Worm (Caenorhabditis elegans) whole organism, late embryonic: ENCODE data around the gene ksr-1.

Experiments used
- C08G9.2 ChIP-seq: sonication (generic microtip); optimal IDR thresholded peaks from 2 replicates; lab custom pipeline; 2016; ENCODE audit warnings: mild to moderate bottlenecking, missing genetic modification characterization, moderate library complexity, missing compliant biosample characterization
- C38D4.7 ChIP-seq: fragments of 200-800 bp; sonication (Bioruptor generic); optimal IDR thresholded peaks from 2 replicates; lab custom pipeline; 2018; ENCODE audit warnings: mild to moderate bottlenecking, missing genetic modification characterization, moderate library complexity, missing compliant biosample characterization
- K02D7.2 ChIP-seq: sonication (generic microtip); optimal IDR thresholded peaks from 2 replicates; lab custom pipeline; 2017; ENCODE audit warnings: mild to moderate bottlenecking, missing genetic modification characterization, missing compliant biosample characterization
- K09A11.1 ChIP-seq: sonication (generic microtip); optimal IDR thresholded peaks from 2 replicates; lab custom pipeline; 2017; ENCODE audit warnings: antibody characterized with exemption, mild to moderate bottlenecking, missing genetic modification characterization, missing compliant biosample characterization; ENCODE audit not compliant: insufficient read depth
- T23F11.4 ChIP-seq: fragments of 200-800 bp; sonication (Bioruptor generic); optimal IDR thresholded peaks from 2 replicates; lab custom pipeline; 2018; ENCODE audit warnings: mild to moderate bottlenecking, missing genetic modification characterization, missing compliant biosample characterization
- Y22D7AL.16 ChIP-seq: sonication (generic microtip); optimal IDR thresholded peaks from 2 replicates; lab custom pipeline; 2016; ENCODE audit warnings: missing genetic modification characterization, missing compliant biosample characterization
- ahr-1 ChIP-seq: sonication (generic microtip); optimal IDR thresholded peaks from 2 replicates; lab custom pipeline; 2016; ENCODE audit warnings: missing genetic modification characterization, missing compliant biosample characterization
- ama-1 ChIP-seq: fragments of 150-350 bp; optimal IDR thresholded peaks from 2 replicates; lab custom pipeline; 2014
- ceh-18 ChIP-seq: sonication (generic microtip); optimal IDR thresholded peaks from 2 replicates; lab custom pipeline; 2016; ENCODE audit warnings: missing genetic modification characterization, missing compliant biosample characterization
- ceh-19 ChIP-seq: fragments of 200-800 bp; sonication (Bioruptor generic); optimal IDR thresholded peaks from 2 replicates; lab custom pipeline; 2018; ENCODE audit warnings: mild to moderate bottlenecking, missing genetic modification characterization, missing compliant biosample characterization
- ceh-2 ChIP-seq: sonication (generic microtip); optimal IDR thresholded peaks from 2 replicates; lab custom pipeline; 2016; ENCODE audit warnings: missing genotype, missing genetic modification characterization, missing compliant biosample characterization
- ceh-22 ChIP-seq: sonication (generic microtip); optimal IDR thresholded peaks from 2 replicates; lab custom pipeline; 2017; ENCODE audit warnings: missing biosample characterization, missing genetic modification characterization
- ceh-24 ChIP-seq: sonication (generic microtip); optimal IDR thresholded peaks from 2 replicates; lab custom pipeline; 2016; ENCODE audit warnings: mild to moderate bottlenecking, missing genetic modification characterization, missing compliant biosample characterization
- ceh-30 ChIP-seq: fragments of 150-350 bp; optimal IDR thresholded peaks from 2 replicates; lab custom pipeline; 2014; ENCODE audit warnings: missing biosample characterization, missing genetic modification characterization
- ceh-31 ChIP-seq: sonication (generic microtip); optimal IDR thresholded peaks from 2 replicates; lab custom pipeline; 2016; ENCODE audit warnings: missing genetic modification characterization, missing compliant biosample characterization
- ceh-34 ChIP-seq: sonication (generic microtip); optimal IDR thresholded peaks from 2 replicates; lab custom pipeline; 2016; ENCODE audit warnings: mild to moderate bottlenecking, missing genetic modification characterization, missing compliant biosample characterization
- ceh-9 ChIP-seq: sonication (generic microtip); optimal IDR thresholded peaks from 2 replicates; lab custom pipeline; 2016; ENCODE audit warnings: mild to moderate bottlenecking, missing genetic modification characterization, inconsistent platforms, missing compliant biosample characterization
- dmd-4 ChIP-seq: sonication (generic microtip); optimal IDR thresholded peaks from 2 replicates; lab custom pipeline; 2016; ENCODE audit warnings: borderline replicate concordance, missing genetic modification characterization, missing compliant biosample characterization
- elt-4 ChIP-seq: sonication (generic microtip); optimal IDR thresholded peaks from 2 replicates; lab custom pipeline; 2016; ENCODE audit warnings: missing genetic modification characterization, missing compliant biosample characterization
- eyg-1 ChIP-seq: sonication (generic microtip); optimal IDR thresholded peaks from 2 replicates; lab custom pipeline; 2016; ENCODE audit warnings: missing genotype, missing genetic modification characterization, missing compliant biosample characterization
- fkh-10 ChIP-seq: fragments of 150-350 bp; optimal IDR thresholded peaks from 2 replicates; lab custom pipeline; 2014; ENCODE audit warnings: missing biosample characterization, missing genetic modification reagents, missing genetic modification characterization
- hlh-15 ChIP-seq: sonication (generic microtip); optimal IDR thresholded peaks from 2 replicates; lab custom pipeline; 2016; ENCODE audit warnings: missing genetic modification characterization, missing compliant biosample characterization
- hlh-30 ChIP-seq: sonication (generic microtip); optimal IDR thresholded peaks from 2 replicates; lab custom pipeline; 2017; ENCODE audit warnings: antibody characterized with exemption, missing genetic modification characterization, missing compliant biosample characterization; ENCODE audit not compliant: insufficient read depth
- mec-3 ChIP-seq: sonication (generic microtip); optimal IDR thresholded peaks from 2 replicates; lab custom pipeline; 2016; ENCODE audit warnings: borderline replicate concordance, missing genetic modification characterization, missing compliant biosample characterization
- nhr-11 ChIP-seq: fragments of 150-350 bp; optimal IDR thresholded peaks from 2 replicates; lab custom pipeline; 2014; ENCODE audit warnings: missing biosample characterization, missing genetic modification characterization
- npax-4 ChIP-seq: sonication (generic microtip); optimal IDR thresholded peaks from 2 replicates; lab custom pipeline; 2016; ENCODE audit warnings: missing genetic modification characterization, missing compliant biosample characterization
- odd-2 ChIP-seq: sonication (generic microtip); optimal IDR thresholded peaks from 2 replicates; lab custom pipeline; 2017; ENCODE audit warnings: antibody characterized with exemption, mild to moderate bottlenecking, missing genetic modification characterization, missing compliant biosample characterization
- pat-9 ChIP-seq: fragments of 200-800 bp; sonication (Bioruptor generic); optimal IDR thresholded peaks from 2 replicates; lab custom pipeline; 2018; ENCODE audit warnings: mild to moderate bottlenecking, missing genetic modification characterization, moderate library complexity, missing compliant biosample characterization
- pha-2 ChIP-seq: sonication (generic microtip); optimal IDR thresholded peaks from 2 replicates; lab custom pipeline; 2017; ENCODE audit warnings: mild to moderate bottlenecking, missing genetic modification characterization, missing compliant biosample characterization
- pqm-1 ChIP-seq: sonication (generic microtip); optimal IDR thresholded peaks from 2 replicates; lab custom pipeline; 2016; ENCODE audit warnings: missing genetic modification characterization, missing compliant biosample characterization
- pros-1 ChIP-seq: fragments of 150-350 bp; optimal IDR thresholded peaks from 2 replicates; lab custom pipeline; 2014; ENCODE audit warnings: missing biosample characterization, missing genetic modification reagents, missing genetic modification characterization
- ref-2 ChIP-seq: sonication (generic microtip); optimal IDR thresholded peaks from 2 replicates; lab custom pipeline; 2016; ENCODE audit warnings: missing genetic modification characterization, missing compliant biosample characterization
- tbx-2 ChIP-seq: sonication (generic microtip); optimal IDR thresholded peaks from 2 replicates; lab custom pipeline; 2016; ENCODE audit warnings: missing genetic modification characterization, missing compliant biosample characterization
- ttx-3 ChIP-seq: sonication (generic microtip); optimal IDR thresholded peaks from 2 replicates; lab custom pipeline; 2016; ENCODE audit warnings: missing genetic modification reagents, missing genetic modification characterization, missing compliant biosample characterization
- unc-42 ChIP-seq: sonication (generic microtip); optimal IDR thresholded peaks from 2 replicates; lab custom pipeline; 2016; ENCODE audit warnings: missing genotype, missing genetic modification characterization, missing compliant biosample characterization
- unc-86 ChIP-seq: sonication (generic microtip); optimal IDR thresholded peaks from 2 replicates; lab custom pipeline; 2016; ENCODE audit warnings: missing genetic modification characterization, missing compliant biosample characterization
- zip-5 ChIP-seq: sonication (generic microtip); optimal IDR thresholded peaks from 2 replicates; lab custom pipeline; 2016; ENCODE audit warnings: missing genetic modification characterization, missing compliant biosample characterization

ksr-1 gene

DNA sequence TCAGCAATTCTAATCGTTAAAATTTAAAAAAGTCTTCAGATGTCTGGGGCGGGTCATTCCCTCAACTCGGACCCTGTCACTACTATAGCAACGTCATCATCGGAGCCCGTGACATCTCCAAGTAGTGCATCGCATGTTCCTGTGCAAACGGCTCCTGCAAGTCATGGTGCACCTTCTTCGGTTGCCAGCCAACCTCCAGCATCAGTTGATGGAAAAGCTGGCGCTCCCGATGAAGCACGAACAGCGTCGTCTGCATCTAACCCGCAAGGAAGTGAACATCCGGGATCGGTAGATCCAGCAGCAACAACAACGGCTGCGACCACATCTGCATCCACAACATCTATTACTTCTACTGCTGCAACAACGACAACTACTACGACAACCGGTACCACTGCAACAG lies 19.6 kb downstream of the ksr-1 start, which contains the start of gene R09F10.3:
TSS of gene R09F10.3 (plus strand) at position 40 of the 400 bp plus-strand sequence.
- TF ChIP-seq ahr-1 (tag; lab: Kevin White, UChicago), result no peak
- no peak for TF ChIP-seq ceh-22 (tag; lab: Kevin White, UChicago)
- no peak for TF ChIP-seq zip-5
- no peak for TF ChIP-seq fkh-10 (GFP tag; lab: Kevin White, UChicago)
- no peak for TF ChIP-seq C38D4.7 (GFP tag; lab: Kevin White, UChicago)
- TF ChIP-seq unc-86 (tag; lab: Kevin White, UChicago), result no peak
- TF ChIP-seq eyg-1 (tag; lab: Kevin White, UChicago), result no peak
- no peak for TF ChIP-seq hlh-15 (tag; lab: Kevin White, UChicago)

DNA sequence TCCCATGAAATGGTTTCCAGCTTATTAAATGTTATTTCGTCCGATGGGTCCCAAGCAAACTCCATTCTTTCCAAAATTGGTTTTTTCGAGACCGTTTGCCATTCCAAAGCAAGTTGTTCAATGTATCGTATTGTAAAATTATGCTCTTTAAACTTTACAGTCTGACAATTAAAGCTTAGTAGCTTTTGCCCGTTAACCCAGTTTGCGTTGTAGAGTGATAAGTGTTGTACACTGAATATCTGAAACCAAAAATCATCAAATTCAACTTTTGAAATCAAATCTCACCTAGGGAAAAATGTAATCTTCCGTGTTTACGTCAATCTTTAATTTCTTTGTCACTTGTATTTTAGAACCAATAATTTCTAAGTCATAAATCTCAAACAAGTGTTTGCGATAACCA lies 22.4 kb downstream of the ksr-1 start:
- no peak for TF ChIP-seq C38D4.7 (GFP tag; lab: Kevin White, UChicago)
- no peak for TF ChIP-seq ceh-34 (tag; lab: Kevin White, UChicago)
- no peak for TF ChIP-seq ceh-9 (tag; lab: Kevin White, UChicago)
- TF ChIP-seq ceh-22 (tag; lab: Kevin White, UChicago), result no peak
- no peak for TF ChIP-seq eyg-1 (tag; lab: Kevin White, UChicago)
- TF ChIP-seq unc-86 (tag; lab: Kevin White, UChicago), result no peak
- TF ChIP-seq mec-3 (tag; lab: Kevin White, UChicago), result no peak
- TF ChIP-seq ceh-19 (GFP tag; lab: Kevin White, UChicago), result no peak
- TF ChIP-seq ceh-31 (tag; lab: Kevin White, UChicago), result no peak
- no peak for TF ChIP-seq C08G9.2
- TF ChIP-seq K09A11.1 (tag; lab: Kevin White, UChicago), result no peak
- TF ChIP-seq pat-9 (tag; lab: Kevin White, UChicago), result no peak
- TF ChIP-seq ceh-18 (tag; lab: Kevin White, UChicago), result no peak
- TF ChIP-seq T23F11.4 (GFP tag; lab: Kevin White, UChicago), result no peak
- TF ChIP-seq ceh-24 (tag; lab: Kevin White, UChicago), result no peak

DNA sequence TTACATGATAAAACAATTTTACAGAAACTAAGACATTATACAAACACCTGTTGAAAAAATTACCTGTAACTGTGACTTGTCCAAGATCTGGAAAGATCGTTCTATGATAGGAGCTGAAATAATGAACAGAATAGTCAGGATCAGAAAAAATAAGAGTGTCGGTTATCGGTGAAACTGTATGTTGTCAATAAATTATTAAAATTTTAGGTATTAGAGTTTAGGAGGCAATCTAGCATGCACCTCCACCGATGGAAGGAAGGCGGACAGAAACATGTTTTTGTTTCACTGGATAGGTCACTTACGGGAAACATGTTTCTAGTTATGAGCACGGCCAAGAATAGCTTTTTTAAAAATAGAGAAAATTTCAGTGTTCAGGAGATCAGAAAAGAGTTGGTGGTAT lies 24.6 kb downstream of the ksr-1 start, which contains the start of gene ced-13:
TSS of gene ced-13 (minus strand) at position 101 of the 400 bp plus-strand sequence.
- no peak for TF ChIP-seq unc-86 (tag; lab: Kevin White, UChicago)
- TF ChIP-seq npax-4 (tag; lab: Kevin White, UChicago), result no peak
- TF ChIP-seq ref-2 (tag; lab: Kevin White, UChicago), result no peak
- TF ChIP-seq nhr-11 (tag; lab: Kevin White, UChicago), result no peak
- TF ChIP-seq hlh-30 (tag; lab: Kevin White, UChicago), result no peak
- no peak for TF ChIP-seq pha-2 (tag; lab: Kevin White, UChicago)
- TF ChIP-seq elt-4, result no peak
- no peak for TF ChIP-seq ceh-2 (tag; lab: Kevin White, UChicago)
- no peak for TF ChIP-seq odd-2 (tag; lab: Kevin White, UChicago)
- no peak for TF ChIP-seq tbx-2 (tag; lab: Kevin White, UChicago)
- no peak for TF ChIP-seq pros-1 (tag; lab: Kevin White, UChicago)
- no peak for TF ChIP-seq ttx-3 (tag; lab: Kevin White, UChicago)
- TF ChIP-seq ceh-24 (tag; lab: Kevin White, UChicago), result no peak
- TF ChIP-seq ahr-1 (tag; lab: Kevin White, UChicago), result no peak
- no peak for TF ChIP-seq K02D7.2 (tag; lab: Kevin White, UChicago)

DNA sequence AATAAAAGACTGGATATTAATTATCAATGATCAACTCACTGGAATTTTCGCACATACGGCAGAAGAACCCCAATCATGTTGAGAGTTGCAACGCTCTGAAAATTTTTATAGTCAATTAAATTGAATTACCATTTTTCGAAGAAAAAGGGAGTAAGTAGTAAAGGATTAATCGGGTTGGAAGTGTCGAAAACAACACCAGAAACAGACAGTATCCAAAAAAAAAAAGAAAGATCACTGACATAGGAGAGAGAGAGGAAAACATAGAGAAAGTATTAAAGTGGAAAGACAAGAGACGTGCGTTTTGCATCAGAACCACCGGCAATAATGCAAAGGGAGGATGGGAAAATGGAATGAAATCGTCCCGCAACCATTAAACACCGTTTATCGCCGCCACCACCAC lies 27.3 kb downstream of the ksr-1 start, which contains the start of gene inx-5:
TSS of gene inx-5 (minus strand) at position 101 of the 400 bp plus-strand sequence.
- TF ChIP-seq dmd-4 (tag; lab: Kevin White, UChicago), result no peak
- TF ChIP-seq ceh-18 (tag; lab: Kevin White, UChicago), result no peak
- TF ChIP-seq pqm-1 (tag; lab: Kevin White, UChicago), result no peak
- no peak for TF ChIP-seq hlh-30 (tag; lab: Kevin White, UChicago)
- no peak for TF ChIP-seq hlh-15 (tag; lab: Kevin White, UChicago)
- no peak for TF ChIP-seq pha-2 (tag; lab: Kevin White, UChicago)
- TF ChIP-seq unc-42 (tag; lab: Kevin White, UChicago), result no peak
- no peak for TF ChIP-seq zip-5
- TF ChIP-seq nhr-11 (tag; lab: Kevin White, UChicago), result no peak
- no peak for TF ChIP-seq ama-1 (lab: Kevin White, UChicago)
- no peak for TF ChIP-seq ceh-30 (tag; lab: Kevin White, UChicago)
- no peak for TF ChIP-seq Y22D7AL.16 (tag; lab: Kevin White, UChicago)
- TF ChIP-seq elt-4, result no peak
